Fruit fly (Drosophila melanogaster) whole organism, pupa: Measurements from ENCODE around the gene CG31109.

Experiments used
- CG10348 ChIP-seq: fragments of 200-800 bp; sonication (Bioruptor generic); IDR thresholded peaks from 2 replicates; pipeline ENCODE4 v1.3.6; 2022; ENCODE audit warnings: missing biosample characterization, missing genetic modification characterization
- CG12605 ChIP-seq: fragments of 200-800 bp; sonication (Bioruptor generic); IDR thresholded peaks from 2 replicates; pipeline ENCODE4 v1.3.6; 2022; ENCODE audit warnings: missing biosample characterization, missing genetic modification characterization
- CG13204 ChIP-seq: fragments of 200-800 bp; sonication (Bioruptor generic); optimal IDR thresholded peaks from 2 replicates; lab custom pipeline; 2018; ENCODE audit warnings: missing biosample characterization, mild to moderate bottlenecking, missing genetic modification characterization, moderate library complexity
- CG14655 ChIP-seq: fragments of 200-800 bp; sonication (Bioruptor generic); optimal IDR thresholded peaks from 3 replicates; lab custom pipeline; 2017; ENCODE audit warnings: mild to moderate bottlenecking, missing biosample characterization, missing genetic modification reagents, missing genetic modification characterization
- CG15710 ChIP-seq: fragments of 200-800 bp; sonication (Bioruptor generic); optimal IDR thresholded peaks from 2 replicates; lab custom pipeline; 2018; ENCODE audit warnings: missing biosample characterization, mild to moderate bottlenecking, missing genetic modification characterization, moderate library complexity
- CG17806 ChIP-seq: fragments of 200-800 bp; sonication (Bioruptor generic); optimal IDR thresholded peaks from 2 replicates; lab custom pipeline; 2018; ENCODE audit warnings: missing biosample characterization, mild to moderate bottlenecking, missing genetic modification characterization, moderate library complexity
- CG32121 ChIP-seq: fragments of 200-800 bp; sonication (Bioruptor generic); IDR thresholded peaks from 2 replicates; pipeline ENCODE4 v1.3.6; 2022; ENCODE audit warnings: missing biosample characterization, missing genetic modification characterization
- CG34367 ChIP-seq: fragments of 200-800 bp; sonication (Bioruptor generic); optimal IDR thresholded peaks from 2 replicates; lab custom pipeline; 2018; ENCODE audit warnings: missing biosample characterization, mild to moderate bottlenecking, missing genetic modification characterization
- CG4496 ChIP-seq: fragments of 200-800 bp; sonication (Bioruptor generic); IDR thresholded peaks from 3 replicates; pipeline ENCODE4 v1.3.6; 2022; ENCODE audit warnings: missing biosample characterization, missing genetic modification characterization
- CG8159 ChIP-seq: fragments of 200-800 bp; sonication (Bioruptor generic); optimal IDR thresholded peaks from 3 replicates; lab custom pipeline; 2018; ENCODE audit warnings: missing biosample characterization, mild to moderate bottlenecking, missing genetic modification characterization, moderate library complexity
- CG8301 ChIP-seq: fragments of 200-800 bp; sonication (Bioruptor generic); optimal IDR thresholded peaks from 2 replicates; lab custom pipeline; 2018; ENCODE audit warnings: missing biosample characterization, mild to moderate bottlenecking, missing genetic modification characterization
- CG9948 ChIP-seq: fragments of 200-800 bp; sonication (Bioruptor generic); optimal IDR thresholded peaks from 2 replicates; lab custom pipeline; 2018; ENCODE audit warnings: missing biosample characterization, mild to moderate bottlenecking, missing genetic modification characterization, moderate library complexity
- D1 ChIP-seq: fragments of 200-800 bp; sonication (Bioruptor generic); optimal IDR thresholded peaks from 2 replicates; lab custom pipeline; 2018; ENCODE audit warnings: missing biosample characterization, mild to moderate bottlenecking, missing genetic modification characterization, moderate library complexity
- EcR ChIP-seq: fragments of 200-800 bp; sonication (Bioruptor generic); optimal IDR thresholded peaks from 3 replicates; lab custom pipeline; 2019; ENCODE audit warnings: missing biosample characterization, missing genetic modification characterization, mild to moderate bottlenecking, moderate library complexity, missing genetic modification reagents
- Ets98B ChIP-seq: fragments of 200-800 bp; sonication (Bioruptor generic); IDR thresholded peaks from 2 replicates; pipeline ENCODE4 v1.3.6; 2022; ENCODE audit warnings: missing biosample characterization, missing genetic modification characterization
- Pif1A ChIP-seq: fragments of 200-800 bp; sonication (Bioruptor generic); optimal IDR thresholded peaks from 3 replicates; lab custom pipeline; 2016; ENCODE audit warnings: missing biosample characterization, missing genetic modification characterization
- Pif1B ChIP-seq: fragments of 200-800 bp; sonication (Bioruptor generic); optimal IDR thresholded peaks from 3 replicates; lab custom pipeline; 2016; ENCODE audit warnings: missing biosample characterization, missing genetic modification characterization
- Snoo ChIP-seq: fragments of 200-800 bp; sonication (Bioruptor generic); optimal IDR thresholded peaks from 3 replicates; lab custom pipeline; 2017; ENCODE audit warnings: missing biosample characterization, mild to moderate bottlenecking, missing genetic modification characterization, inconsistent platforms
- fd96Ca ChIP-seq: fragments of 200-800 bp; sonication (Bioruptor generic); IDR thresholded peaks from 3 replicates; pipeline ENCODE4 v1.3.6; 2022; ENCODE audit warnings: missing biosample characterization, missing genetic modification characterization
- gl ChIP-seq: fragments of 200-800 bp; sonication (Bioruptor generic); optimal IDR thresholded peaks from 2 replicates; lab custom pipeline; 2018; ENCODE audit warnings: missing biosample characterization, mild to moderate bottlenecking, missing genetic modification characterization
- rn ChIP-seq: fragments of 200-800 bp; sonication (Bioruptor generic); IDR thresholded peaks from 2 replicates; pipeline ENCODE4 v1.3.6; 2022; ENCODE audit warnings: missing biosample characterization, missing genetic modification characterization

CG31109 gene

DNA sequence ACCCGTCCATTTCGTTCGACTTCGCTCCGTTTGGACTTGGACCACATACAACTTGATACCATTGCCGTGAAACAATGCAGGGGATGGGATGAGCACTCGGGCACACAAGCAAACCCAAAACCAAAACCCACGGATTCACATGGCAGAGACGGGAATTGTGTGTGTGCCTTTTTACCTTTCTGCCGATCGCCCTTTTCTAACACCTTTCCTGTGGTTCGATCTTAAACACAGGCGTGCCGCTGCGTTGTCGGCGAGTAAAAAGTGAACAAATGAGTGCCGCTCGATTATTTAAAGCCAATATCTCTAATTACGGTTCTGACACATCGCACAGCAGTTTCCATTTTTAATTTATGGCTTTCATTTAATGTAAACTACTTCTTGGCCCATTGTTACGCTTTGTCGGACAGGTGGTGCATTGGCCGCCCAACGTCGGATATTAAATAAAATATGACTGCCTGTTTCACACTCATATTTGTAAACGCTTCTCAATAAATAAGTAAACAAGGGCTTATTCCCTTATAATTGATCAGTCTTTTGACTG, 22.9 kb upstream of the CG31109 start:
- TF ChIP-seq Ets98B (GFP tag; lab: Robert Waterston, UW): no peak
- TF ChIP-seq Pif1A: no peak
- TF ChIP-seq CG9948 (tag; lab: Kevin White, UChicago): no peak
- TF ChIP-seq CG12605 (GFP tag; lab: Robert Waterston, UW): no peak
- TF ChIP-seq EcR (GFP tag; lab: Kevin White, UChicago): no peak
- TF ChIP-seq CG14655 (GFP tag; lab: Kevin White, UChicago): no peak
- TF ChIP-seq CG4496 (GFP tag; lab: Robert Waterston, UW): no peak
- no peak for TF ChIP-seq CG8301 (tag; lab: Kevin White, UChicago)
- no peak for TF ChIP-seq CG32121
- TF ChIP-seq CG17806 (tag; lab: Kevin White, UChicago): no peak
- TF ChIP-seq fd96Ca (GFP tag; lab: Robert Waterston, UW): no peak
- TF ChIP-seq CG8159 (tag; lab: Kevin White, UChicago): no peak
- TF ChIP-seq CG10348 (GFP tag; lab: Robert Waterston, UW): no peak
- no peak for TF ChIP-seq CG34367 (tag; lab: Kevin White, UChicago)
- TF ChIP-seq rn: no peak
- TF ChIP-seq Snoo: no peak
- TF ChIP-seq CG13204 (GFP tag; lab: Kevin White, UChicago): no peak
- no peak for TF ChIP-seq CG15710
- no peak for TF ChIP-seq gl (tag; lab: Kevin White, UChicago)
- TF ChIP-seq D1 (tag; lab: Kevin White, UChicago): no peak

DNA sequence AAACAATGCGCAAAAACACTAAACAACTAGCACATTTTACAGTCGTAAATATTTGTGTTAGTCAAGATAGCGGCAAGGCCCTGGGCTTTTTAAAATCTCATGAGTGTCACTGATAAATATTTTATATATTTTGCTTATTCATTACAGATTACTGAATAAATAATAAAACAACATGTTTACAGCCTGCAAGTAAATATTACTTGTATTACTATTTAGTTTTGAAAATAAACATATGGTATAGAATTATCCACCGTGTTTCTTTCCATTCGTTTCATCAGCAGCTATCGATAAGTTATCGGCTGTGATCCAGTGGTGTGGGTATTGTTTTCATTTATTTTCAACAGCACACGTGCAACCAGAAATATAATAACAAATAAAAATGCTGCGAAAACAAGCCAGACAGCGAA, 20.1 kb upstream of the CG31109 start, which contains the start of the genes shams and CG11920:
Gene shams, minus strand, starts transcription at position 50 of the 407 bp plus-strand sequence.
Gene CG11920, plus strand, starts transcription at position 320 of the 407 bp plus-strand sequence.
- TF ChIP-seq EcR (GFP tag; lab: Kevin White, UChicago) (no peak), CG8159 (tag; lab: Kevin White, UChicago) (peak; percentile 58)

DNA sequence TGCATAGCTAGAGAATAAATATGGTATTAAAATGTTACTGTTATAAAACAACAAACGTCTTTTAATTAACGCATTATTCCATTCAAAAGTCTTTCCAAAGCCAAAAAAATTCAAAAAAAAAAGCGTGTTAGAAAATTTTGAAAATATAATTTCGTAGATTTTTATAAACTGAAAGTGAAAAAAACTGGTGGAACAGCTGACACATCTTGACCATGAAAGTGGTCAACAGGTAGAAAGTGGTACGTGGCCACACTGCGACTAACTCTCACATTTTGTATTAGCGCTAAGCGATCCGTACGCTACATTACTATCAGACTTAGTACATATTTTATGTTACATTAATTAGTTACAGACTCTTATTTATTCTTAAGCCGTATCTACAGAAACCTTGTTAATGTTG, 16.4 kb upstream of the CG31109 start, which contains the start of gene CG11836:
Gene CG11836, plus strand, starts transcription at position 256 of the 400 bp plus-strand sequence.
- TF ChIP-seq rn (no peak), CG8301 (tag; lab: Kevin White, UChicago) (no peak), Pif1B (GFP tag; lab: Kevin White, UChicago) (no peak), Ets98B (GFP tag; lab: Robert Waterston, UW) (no peak), CG34367 (tag; lab: Kevin White, UChicago) (no peak), fd96Ca (GFP tag; lab: Robert Waterston, UW) (no peak), CG32121 (no peak)

DNA sequence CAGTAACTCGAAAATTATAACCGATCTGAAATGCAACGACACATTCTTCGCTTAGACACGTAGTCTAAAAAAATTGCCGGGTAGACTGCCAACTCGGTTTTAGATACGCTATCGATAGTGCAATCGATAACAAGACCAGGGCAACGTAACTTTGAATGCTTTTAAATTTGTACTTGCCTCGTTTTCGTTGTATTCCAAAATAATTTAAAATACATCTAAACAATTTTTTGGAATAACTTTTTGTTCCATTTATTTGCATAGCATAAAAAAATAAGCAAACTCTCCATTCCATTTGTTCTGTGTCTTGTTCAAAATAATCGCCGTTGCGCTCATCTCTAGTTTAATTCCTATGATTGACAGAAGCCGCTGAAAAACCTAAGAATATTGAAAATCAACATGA, 15.1 kb upstream of the CG31109 start, which contains the start of the genes Stt3B and CG11839:
Gene Stt3B, minus strand, starts transcription at position 69 of the 400 bp plus-strand sequence.
Gene CG11839, plus strand, starts transcription at position 359 of the 400 bp plus-strand sequence.
- TF ChIP-seq CG32121 (peak; percentile 42; the same call in 1 of the 2 replicates), CG15710 (peak; percentile 53), CG17806 (tag; lab: Kevin White, UChicago) (peak; percentile 28), Snoo (peak; percentile 21), Pif1A (no peak), CG10348 (GFP tag; lab: Robert Waterston, UW) (no peak)

DNA sequence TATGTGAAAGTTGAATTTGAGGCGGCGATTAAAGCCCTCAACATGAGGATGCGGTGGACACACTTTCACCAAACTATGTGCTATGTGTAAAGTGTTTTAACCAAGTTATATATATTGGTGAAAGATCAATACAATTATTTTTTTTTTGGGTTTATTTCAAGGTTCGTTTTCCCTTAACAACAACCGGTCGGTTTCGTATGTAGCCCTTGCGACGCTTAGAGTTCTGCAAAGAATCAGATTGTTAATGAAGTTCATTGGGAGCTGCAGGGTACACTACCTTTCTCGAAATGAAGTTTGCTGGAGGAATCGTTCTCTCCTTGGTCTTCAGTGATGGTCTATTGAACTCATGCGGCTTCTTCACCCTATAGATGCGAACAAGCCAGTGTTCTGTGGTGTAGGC, 12.4 kb upstream of the CG31109 start:
- TF ChIP-seq Pif1A (no peak), rn (no peak), CG8159 (tag; lab: Kevin White, UChicago) (no peak), CG10348 (GFP tag; lab: Robert Waterston, UW) (no peak), CG8301 (tag; lab: Kevin White, UChicago) (no peak), EcR (GFP tag; lab: Kevin White, UChicago) (no peak), gl (tag; lab: Kevin White, UChicago) (no peak), CG34367 (tag; lab: Kevin White, UChicago) (no peak), CG17806 (tag; lab: Kevin White, UChicago) (no peak), CG9948 (tag; lab: Kevin White, UChicago) (no peak), Ets98B (GFP tag; lab: Robert Waterston, UW) (no peak), CG14655 (GFP tag; lab: Kevin White, UChicago) (no peak), D1 (tag; lab: Kevin White, UChicago) (no peak), fd96Ca (GFP tag; lab: Robert Waterston, UW) (no peak), CG4496 (GFP tag; lab: Robert Waterston, UW) (no peak), CG32121 (no peak), Pif1B (GFP tag; lab: Kevin White, UChicago) (no peak), CG12605 (GFP tag; lab: Robert Waterston, UW) (no peak), Snoo (no peak), CG13204 (GFP tag; lab: Kevin White, UChicago) (no peak)

DNA sequence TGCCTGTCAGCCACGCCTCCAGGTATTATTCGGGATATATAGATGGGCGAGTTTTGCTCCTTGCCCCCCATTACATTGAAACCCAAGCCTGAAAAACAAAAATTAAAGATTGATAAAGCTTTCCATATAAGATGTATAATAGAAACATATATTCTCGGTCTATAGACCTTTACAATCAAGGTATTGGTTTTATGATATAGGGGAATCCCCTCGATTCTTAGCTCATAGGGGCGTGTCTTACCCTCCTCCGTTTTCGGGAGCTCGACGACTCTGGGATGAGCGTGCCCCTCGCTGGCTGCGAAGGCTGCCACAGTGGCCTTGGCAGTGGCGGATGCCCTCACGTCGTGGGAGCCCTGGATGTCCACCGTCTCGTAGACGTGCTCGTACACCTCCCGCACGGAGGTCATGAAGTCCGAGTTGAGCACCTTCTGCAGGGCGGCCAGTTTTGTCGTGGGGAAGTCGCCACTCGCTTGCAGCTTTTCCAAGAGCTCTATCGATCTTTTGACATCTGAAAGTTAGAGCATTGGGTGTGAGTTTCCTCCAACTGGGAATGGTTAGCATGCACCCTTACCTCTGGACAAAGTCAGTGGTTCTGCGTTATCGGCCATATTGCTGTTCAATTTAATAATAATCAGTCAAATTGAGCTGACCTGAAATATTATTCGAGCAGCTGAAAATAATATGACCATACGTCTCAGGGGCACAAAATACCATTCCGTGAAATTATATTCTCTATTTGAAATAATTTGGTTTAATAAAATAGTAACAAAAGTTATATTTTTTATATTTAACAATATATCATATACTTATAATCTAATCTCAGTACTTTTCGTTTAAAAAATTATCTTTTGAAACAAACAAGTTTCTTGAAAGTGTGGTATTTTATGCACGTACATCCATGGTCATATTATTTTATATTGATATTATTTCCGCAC, 10.7 kb upstream of the CG31109 start, which contains the start of the genes veli and PQBP1:
Gene veli, minus strand, starts transcription at position 685 of the 935 bp plus-strand sequence.
Gene PQBP1, plus strand, starts transcription at position 885 of the 935 bp plus-strand sequence.
- TF ChIP-seq gl (tag; lab: Kevin White, UChicago) (no peak), CG4496 (GFP tag; lab: Robert Waterston, UW) (no peak), CG8159 (tag; lab: Kevin White, UChicago) (no peak), CG14655 (GFP tag; lab: Kevin White, UChicago) (no peak), CG17806 (tag; lab: Kevin White, UChicago) (no peak), Pif1A (no peak), EcR (GFP tag; lab: Kevin White, UChicago) (no peak), CG32121 (no peak)
